Worm (Caenorhabditis elegans): ENCODE measurements around the gene R07E4.5.

R07E4.5 gene

ce11 chrX:5981698-5982097 is 28.7 kb upstream of the R07E4.5 start:
- no peak for TF ChIP-seq ceh-62 (tag; optimal IDR thresholded peaks at IDR 0.05)
- no peak for TF ChIP-seq daf-12 (tag; optimal IDR thresholded peaks at IDR 0.05)
- TF ChIP-seq pqm-1 (tag; optimal IDR thresholded peaks at IDR 0.05): no peak
- no peak for TF ChIP-seq lin-38 (GFP tag; IDR thresholded peaks at IDR 0.05)
- TF ChIP-seq ZK546.5 (tag; optimal IDR thresholded peaks at IDR 0.05): no peak
- no peak for TF ChIP-seq dmd-9 (GFP tag; IDR thresholded peaks at IDR 0.05)
- TF ChIP-seq fkh-10 (GFP tag; optimal IDR thresholded peaks at IDR 0.05): no peak
- TF ChIP-seq nhr-41 (GFP tag; IDR thresholded peaks at IDR 0.05): no peak
- TF ChIP-seq ZK337.2 (GFP tag; IDR thresholded peaks at IDR 0.05): no peak
- no peak for TF ChIP-seq unc-39 (tag; optimal IDR thresholded peaks at IDR 0.05)
- no peak for TF ChIP-seq ceh-32 (tag; optimal IDR thresholded peaks at IDR 0.05; ENCODE audit: poor library complexity)
- TF ChIP-seq ztf-7 (tag; optimal IDR thresholded peaks at IDR 0.05): no peak
- TF ChIP-seq T26A8.4 (GFP tag; IDR thresholded peaks at IDR 0.05): no peak
- TF ChIP-seq lin-15B (tag; optimal IDR thresholded peaks at IDR 0.05): no peak
- TF ChIP-seq ama-1 (optimal IDR thresholded peaks at IDR 0.05): no peak
- no peak for TF ChIP-seq hlh-30 (tag; optimal IDR thresholded peaks at IDR 0.05; ENCODE audit: insufficient read depth)
- TF ChIP-seq mxl-2 (GFP tag; conservative IDR thresholded peaks at IDR 0.05): no peak
- no peak for TF ChIP-seq nhr-10 (tag; optimal IDR thresholded peaks at IDR 0.05)
- peak; percentile 63; the same call in 1 of the 2 replicates for TF ChIP-seq set-16 (GFP tag; IDR thresholded peaks at IDR 0.05)
- TF ChIP-seq lin-29 (GFP tag; IDR thresholded peaks at IDR 0.05): no peak
- no peak for TF ChIP-seq tag-97 (GFP tag; IDR thresholded peaks at IDR 0.05)
- TF ChIP-seq fos-1 (tag; optimal IDR thresholded peaks at IDR 0.05): no peak
- TF ChIP-seq zfp-2 (tag; optimal IDR thresholded peaks at IDR 0.05): no peak
- TF ChIP-seq pha-4 (GFP tag; IDR thresholded peaks at IDR 0.05): peak; percentile 25; the same call in 1 of the 2 replicates
- no peak for TF ChIP-seq pha-4 (tag; optimal IDR thresholded peaks at IDR 0.05)
- no peak for TF ChIP-seq ceh-28 (tag; optimal IDR thresholded peaks at IDR 0.05)
- TF ChIP-seq skn-1 (tag; optimal IDR thresholded peaks at IDR 0.05): no peak
- no peak for TF ChIP-seq nhr-237 (tag; optimal IDR thresholded peaks at IDR 0.05)
- TF ChIP-seq lsy-2 (tag; optimal IDR thresholded peaks at IDR 0.05): peak in 1 of 2 experiments; percentile 3
- no peak for TF ChIP-seq attf-4 (tag; optimal IDR thresholded peaks at IDR 0.05)
- no peak for TF ChIP-seq zag-1 (tag; optimal IDR thresholded peaks at IDR 0.05)
- TF ChIP-seq saeg-2 (GFP tag; IDR thresholded peaks at IDR 0.05): no peak
- no peak for TF ChIP-seq nhr-28 (tag; optimal IDR thresholded peaks at IDR 0.05)
- TF ChIP-seq hmg-1.1 (GFP tag; IDR thresholded peaks at IDR 0.05): 0 out of 2 replicates have a peak, but pooled peaks have one; percentile 33
- no peak for TF ChIP-seq Y5F2A.4 (GFP tag; optimal IDR thresholded peaks at IDR 0.05)
- TF ChIP-seq aha-1 (tag): peak; percentile 88
- no peak for TF ChIP-seq nhr-42 (GFP tag; IDR thresholded peaks at IDR 0.05)
- no peak for TF ChIP-seq mep-1 (tag; optimal IDR thresholded peaks at IDR 0.05)
- TF ChIP-seq daf-16 (GFP tag; optimal IDR thresholded peaks at IDR 0.05): no peak
- no peak for TF ChIP-seq daf-16 (tag; optimal IDR thresholded peaks at IDR 0.05)

- TF ChIP-seq Y75B8A.6 (GFP tag; IDR thresholded peaks at IDR 0.05): no peak
- no peak for TF ChIP-seq nhr-10 (tag; optimal IDR thresholded peaks at IDR 0.05)
- no peak for TF ChIP-seq F37D6.2 (tag; optimal IDR thresholded peaks at IDR 0.05)
- TF ChIP-seq rbr-2 (tag; optimal IDR thresholded peaks at IDR 0.05): no peak
- TF ChIP-seq jun-1 (tag; optimal IDR thresholded peaks at IDR 0.05): no peak
- no peak for TF ChIP-seq lim-7 (GFP tag; IDR thresholded peaks at IDR 0.05)
- TF ChIP-seq pqm-1 (tag; optimal IDR thresholded peaks at IDR 0.05): no peak
- no peak for TF ChIP-seq lin-29 (GFP tag; IDR thresholded peaks at IDR 0.05)
- TF ChIP-seq dmd-6 (GFP tag; IDR thresholded peaks at IDR 0.05): no peak
- TF ChIP-seq lsy-2 (tag; optimal IDR thresholded peaks at IDR 0.05): no peak
- TF ChIP-seq tag-97 (GFP tag; IDR thresholded peaks at IDR 0.05): no peak
- no peak for TF ChIP-seq mdt-29 (GFP tag; IDR thresholded peaks at IDR 0.05)
- TF ChIP-seq lin-39 (tag; optimal IDR thresholded peaks at IDR 0.05): no peak
Observed at ce11 chrX:5977754-5978153, 24.8 kb upstream of the R07E4.5 start, which contains the start of gene kin-2. Gene kin-2, minus strand, starts transcription at chrX:5977854.

All from whole organism, L4 larva.